Fruit fly (Drosophila melanogaster) whole organism, wandering third instar larva: Measurements from ENCODE around the gene CG11590.

ENCODE experiments used
- CG32264 ChIP-seq: fragments of 200-800 bp; sonication (Bioruptor generic); optimal IDR thresholded peaks from 2 replicates; lab custom pipeline; 2016; ENCODE audit warnings: missing biosample characterization, missing genetic modification characterization
- CG9705 ChIP-seq: fragments of 200-800 bp; sonication (Bioruptor generic); optimal IDR thresholded peaks from 2 replicates; lab custom pipeline; 2018; ENCODE audit warnings: missing biosample characterization, mild to moderate bottlenecking, missing genetic modification characterization
- CrebA ChIP-seq: fragments of 200-800 bp; sonication (Bioruptor generic); optimal IDR thresholded peaks from 2 replicates; lab custom pipeline; 2016; ENCODE audit warnings: missing biosample characterization, mild to moderate bottlenecking, missing genetic modification characterization, borderline replicate concordance
- Dfd ChIP-seq: fragments of >200 bp; optimal IDR thresholded peaks from 2 replicates; lab custom pipeline; 2017; ENCODE audit warnings: missing biosample characterization, missing genetic modification characterization
- Dif ChIP-seq: fragments of 200-275, 200-300 bp; sonication (Bioruptor generic); optimal IDR thresholded peaks from 2 replicates; lab custom pipeline; 2018; ENCODE audit warnings: missing biosample characterization, missing genetic modification characterization; ENCODE audit not compliant: partially characterized antibody
- GATAd ChIP-seq: sonication (Bioruptor generic); optimal IDR thresholded peaks from 2 replicates; lab custom pipeline; 2016; ENCODE audit warnings: missing biosample characterization, missing genetic modification characterization
- HLH106 ChIP-seq: fragments of 200-800 bp; optimal IDR thresholded peaks from 3 replicates; lab custom pipeline; 2019; ENCODE audit warnings: missing biosample characterization, mild to moderate bottlenecking, missing genetic modification characterization, moderate library complexity
- Hnf4 ChIP-seq: fragments of 200-800 bp; sonication (Bioruptor generic); optimal IDR thresholded peaks from 2 replicates; lab custom pipeline; 2016; ENCODE audit warnings: missing biosample characterization, mild to moderate bottlenecking, missing genetic modification characterization
- Hr78 ChIP-seq: fragments of >200 bp; optimal IDR thresholded peaks from 2 replicates; lab custom pipeline; 2017; ENCODE audit warnings: missing biosample characterization, missing genetic modification characterization
- Jra ChIP-seq: sonication (Bioruptor generic); optimal IDR thresholded peaks from 2 replicates; lab custom pipeline; 2016; ENCODE audit warnings: missing biosample characterization, missing genetic modification characterization
- Mio ChIP-seq: sonication (Bioruptor generic); optimal IDR thresholded peaks from 2 replicates; lab custom pipeline; 2016; ENCODE audit warnings: missing biosample characterization, missing genetic modification characterization
- Myc ChIP-seq: fragments of >200 bp; optimal IDR thresholded peaks from 2 replicates; lab custom pipeline; 2017
- OdsH ChIP-seq: fragments of 200-800 bp; sonication (Bioruptor generic); optimal IDR thresholded peaks from 2 replicates; lab custom pipeline; 2016; ENCODE audit warnings: missing biosample characterization, mild to moderate bottlenecking, missing genetic modification characterization
- Rel ChIP-seq, 2 experiments: fragments of 200-800 bp; sonication (Bioruptor generic) in 1 of 2; optimal IDR thresholded peaks; 2 replicates in 1 of 2; 3 replicates in 1 of 2; lab custom pipeline; 2016 to 2019; ENCODE audit warnings: mild to moderate bottlenecking in 2 of 2, missing biosample characterization in 2 of 2, missing genetic modification characterization in 2 of 2, moderate library complexity in 1 of 2
- Sp1 ChIP-seq: fragments of 200-800 bp; sonication (Bioruptor generic); optimal IDR thresholded peaks from 3 replicates; lab custom pipeline; 2019; ENCODE audit warnings: missing biosample characterization, mild to moderate bottlenecking, missing genetic modification characterization, moderate library complexity
- Vsx2 ChIP-seq: fragments of 200-300, 225-300 bp; sonication (Bioruptor generic); optimal IDR thresholded peaks from 2 replicates; lab custom pipeline; 2018; ENCODE audit warnings: missing biosample characterization, missing genetic modification characterization; ENCODE audit not compliant: partially characterized antibody
- brk ChIP-seq: fragments of 200-800 bp; sonication (Bioruptor generic); optimal IDR thresholded peaks from 2 replicates; lab custom pipeline; 2016; ENCODE audit warnings: missing biosample characterization, mild to moderate bottlenecking, missing genetic modification characterization
- dl ChIP-seq, 2 experiments: fragments of 175-275, 200-275 bp in 1 of 2; fragments of 200-275 bp in 1 of 2; sonication (Bioruptor generic); optimal IDR thresholded peaks; lab custom pipeline; 2018; ENCODE audit warnings: mild to moderate bottlenecking in 2 of 2, missing biosample characterization in 2 of 2, missing genetic modification characterization in 2 of 2, moderate library complexity in 2 of 2; ENCODE audit not compliant: partially characterized antibody in 2 of 2, insufficient read depth in 1 of 2
- dmrt93B ChIP-seq: fragments of 200-800 bp; sonication (Bioruptor generic); optimal IDR thresholded peaks from 2 replicates; lab custom pipeline; 2018; ENCODE audit warnings: missing biosample characterization, mild to moderate bottlenecking, missing genetic modification characterization
- dsf ChIP-seq: sonication (Bioruptor generic); optimal IDR thresholded peaks from 2 replicates; lab custom pipeline; 2016; ENCODE audit warnings: missing biosample characterization, missing genetic modification characterization, borderline replicate concordance
- ey ChIP-seq: fragments of 200-800 bp; sonication (Bioruptor generic); optimal IDR thresholded peaks from 2 replicates; lab custom pipeline; 2016; ENCODE audit warnings: missing biosample characterization, missing genetic modification characterization
- foxo ChIP-seq, 2 experiments: fragments of 200-800 bp; sonication (Bioruptor generic); optimal IDR thresholded peaks; 2 replicates in 1 of 2; 3 replicates in 1 of 2; lab custom pipeline; 2016 to 2017; ENCODE audit warnings: missing biosample characterization in 2 of 2, missing genetic modification characterization in 2 of 2
- fru ChIP-seq: fragments of 200-800 bp; sonication (Bioruptor generic); optimal IDR thresholded peaks from 3 replicates; lab custom pipeline; 2016; ENCODE audit warnings: missing biosample characterization, mild to moderate bottlenecking, missing genetic modification characterization
- jim ChIP-seq: fragments of 175-275, 200-325 bp; sonication (Bioruptor generic); optimal IDR thresholded peaks from 2 replicates; lab custom pipeline; 2016; ENCODE audit warnings: missing biosample characterization, mild to moderate bottlenecking, missing genetic modification characterization
- lola ChIP-seq: fragments of >200 bp; optimal IDR thresholded peaks from 2 replicates; lab custom pipeline; 2017; ENCODE audit warnings: missing biosample characterization, missing genetic modification characterization
- pan ChIP-seq: fragments of >200 bp; optimal IDR thresholded peaks from 2 replicates; lab custom pipeline; 2017
- psq ChIP-seq: fragments of 200-800 bp; sonication (Bioruptor generic); optimal IDR thresholded peaks from 3 replicates; lab custom pipeline; 2017; ENCODE audit warnings: missing biosample characterization, mild to moderate bottlenecking, missing genetic modification characterization, moderate library complexity
- sage ChIP-seq: fragments of 200-800 bp; sonication (Bioruptor generic); optimal IDR thresholded peaks from 2 replicates; lab custom pipeline; 2016; ENCODE audit warnings: missing biosample characterization, mild to moderate bottlenecking, missing genetic modification characterization
- sv ChIP-seq: fragments of 200-800 bp; sonication (Bioruptor generic); optimal IDR thresholded peaks from 3 replicates; lab custom pipeline; 2016; ENCODE audit warnings: missing biosample characterization, missing genetic modification characterization
- tai ChIP-seq: sonication (Bioruptor generic); optimal IDR thresholded peaks from 2 replicates; lab custom pipeline; 2016; ENCODE audit warnings: missing biosample characterization, missing genetic modification characterization
- usp ChIP-seq: fragments of >200 bp; optimal IDR thresholded peaks from 2 replicates; lab custom pipeline; 2017; ENCODE audit warnings: missing biosample characterization, missing genetic modification characterization

Gene CG11590

dm6 chrX:14199967-14200531 lies at the start of gene CG11590:
Gene CG11590, plus strand, starts transcription at chrX:14200178.
- peak; percentile 96 for TF ChIP-seq Vsx2
- TF ChIP-seq jim (GFP tag; lab: Kevin White, UChicago): no peak
- peak; percentile 88 for TF ChIP-seq Dif

dm6 chrX:14151906-14152305 lies 48.1 kb upstream of the CG11590 start, which contains the start of gene CG12479:
Gene CG12479, minus strand, starts transcription at chrX:14152006.
- TF ChIP-seq jim (GFP tag; lab: Kevin White, UChicago): no peak
- no peak for TF ChIP-seq GATAd (GFP tag; lab: Kevin White, UChicago)
- TF ChIP-seq tai (GFP tag; lab: Kevin White, UChicago): no peak
- TF ChIP-seq lola (GFP tag; lab: Kevin White, UChicago): no peak
- no peak for TF ChIP-seq CG9705 (GFP tag; lab: Kevin White, UChicago)
- TF ChIP-seq Dfd (GFP tag; lab: Kevin White, UChicago): no peak
- no peak for TF ChIP-seq foxo (GFP tag; optimal IDR thresholded peaks at IDR 0.05; lab: Kevin White, UChicago)
- no peak for TF ChIP-seq Jra (GFP tag; lab: Kevin White, UChicago)
- no peak for TF ChIP-seq OdsH
- no peak for TF ChIP-seq pan (lab: Kevin White, UChicago)
- TF ChIP-seq Dif: no peak
- no peak for TF ChIP-seq dsf
- no peak for TF ChIP-seq fru (GFP tag; lab: Kevin White, UChicago)
- no peak for TF ChIP-seq psq (GFP tag; lab: Kevin White, UChicago)
- no peak for TF ChIP-seq ey (GFP tag; lab: Kevin White, UChicago)
- no peak for TF ChIP-seq usp (GFP tag; lab: Kevin White, UChicago)
- no peak for TF ChIP-seq CrebA (GFP tag; lab: Kevin White, UChicago)
- TF ChIP-seq sv (GFP tag; lab: Kevin White, UChicago): no peak
- TF ChIP-seq, all 38 proteins: peak for 0

dm6 chrX:14153689-14154088 lies 46.3 kb upstream of the CG11590 start:
- no peak for TF ChIP-seq brk
- no peak for TF ChIP-seq CG32264 (GFP tag; lab: Kevin White, UChicago)
- TF ChIP-seq psq (GFP tag; lab: Kevin White, UChicago): no peak
- no peak for TF ChIP-seq lola (GFP tag; lab: Kevin White, UChicago)
- TF ChIP-seq Hr78 (GFP tag; lab: Kevin White, UChicago): no peak
- TF ChIP-seq sage: no peak
- no peak for TF ChIP-seq Mio
- TF ChIP-seq jim (GFP tag; lab: Kevin White, UChicago): no peak
- no peak for TF ChIP-seq dl (GFP tag; optimal IDR thresholded peaks at IDR 0.05; lab: Kevin White, UChicago; ENCODE audit: insufficient read depth in 1 of 2, partially characterized antibody in 2 of 2)
- no peak for TF ChIP-seq pan (lab: Kevin White, UChicago)
- no peak for TF ChIP-seq ey (GFP tag; lab: Kevin White, UChicago)
- TF ChIP-seq dsf: no peak
- no peak for TF ChIP-seq Rel (GFP tag; optimal IDR thresholded peaks at IDR 0.05; lab: Kevin White, UChicago)
- TF ChIP-seq Rel (tag; optimal IDR thresholded peaks at IDR 0.05; lab: Kevin White, UChicago): no peak
- TF ChIP-seq Sp1 (GFP tag; lab: Kevin White, UChicago): no peak
- no peak for TF ChIP-seq Vsx2
- no peak for TF ChIP-seq Myc (lab: Kevin White, UChicago)

dm6 chrX:14169068-14169642 lies 30.8 kb upstream of the CG11590 start, which contains the start of gene CG12480:
Gene CG12480, plus strand, starts transcription at chrX:14169592.
- TF ChIP-seq sv (GFP tag; lab: Kevin White, UChicago) (peak; percentile 32), CG32264 (GFP tag; lab: Kevin White, UChicago) (no peak)

DNA sequence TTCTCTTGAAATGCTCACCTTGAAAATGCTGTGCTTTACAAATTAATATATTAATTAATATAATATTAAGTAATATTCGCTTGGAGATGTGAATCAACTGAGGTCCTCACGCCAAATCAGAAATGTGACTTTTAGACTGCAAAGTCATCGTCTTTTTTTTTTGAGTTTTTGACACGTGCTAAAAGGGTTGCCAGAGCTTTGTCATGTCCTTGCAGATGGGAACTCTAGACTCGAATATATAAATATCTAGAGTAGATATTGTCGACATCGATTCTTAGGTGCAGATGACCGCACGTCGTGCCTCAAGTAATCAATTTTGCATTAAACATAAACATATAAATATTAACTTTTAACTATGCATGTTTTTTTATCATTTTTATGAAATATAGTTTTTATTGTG lies 27.5 kb upstream of the CG11590 start, which contains the start of gene betaNACtes1:
TSS of gene betaNACtes1 (minus strand) at position 101 of the 400 bp plus-strand sequence.
- no peak for TF ChIP-seq Hr78 (GFP tag; lab: Kevin White, UChicago)
- TF ChIP-seq brk: no peak
- TF ChIP-seq Vsx2: no peak
- TF ChIP-seq Hnf4: no peak
- TF ChIP-seq dmrt93B (GFP tag; lab: Kevin White, UChicago): no peak
- no peak for TF ChIP-seq Rel (GFP tag; optimal IDR thresholded peaks at IDR 0.05; lab: Kevin White, UChicago)
- TF ChIP-seq Rel (tag; optimal IDR thresholded peaks at IDR 0.05; lab: Kevin White, UChicago): no peak
- no peak for TF ChIP-seq HLH106 (tag; lab: Kevin White, UChicago)
- TF ChIP-seq jim (GFP tag; lab: Kevin White, UChicago): no peak
